Fruit fly (Drosophila melanogaster): ENCODE results near the gene Osi13.

dm6 chr3R:6341668-6342067 lies 50.1 kb downstream of the Osi13 start, which contains the start of gene CG17917:
- TF ChIP-seq Crg-1 (GFP tag; optimal IDR thresholded peaks at IDR 0.05) (no peak), CG1620 (GFP tag; optimal IDR thresholded peaks at IDR 0.05) (no peak), CG7045 (GFP tag; optimal IDR thresholded peaks at IDR 0.05) (no peak), cic (GFP tag; optimal IDR thresholded peaks at IDR 0.05) (no peak), toe (GFP tag; optimal IDR thresholded peaks at IDR 0.05) (no peak), Mnt (GFP tag; optimal IDR thresholded peaks at IDR 0.05) (no peak), kay (GFP tag; ENCODE audit: borderline replicate concordance) (no peak), CG33017 (tag; optimal IDR thresholded peaks at IDR 0.05) (no peak), CG5204 (GFP tag; optimal IDR thresholded peaks at IDR 0.05) (no peak), CG14711 (tag; optimal IDR thresholded peaks at IDR 0.05) (no peak), bab1 (GFP tag; optimal IDR thresholded peaks at IDR 0.05) (no peak), CG12768 (GFP tag; optimal IDR thresholded peaks at IDR 0.05) (no peak), CG7101 (tag; optimal IDR thresholded peaks at IDR 0.05) (no peak)

All from whole organism, adult.